Worm (Caenorhabditis elegans): ENCODE measurements around the gene arx-4.

DNA sequence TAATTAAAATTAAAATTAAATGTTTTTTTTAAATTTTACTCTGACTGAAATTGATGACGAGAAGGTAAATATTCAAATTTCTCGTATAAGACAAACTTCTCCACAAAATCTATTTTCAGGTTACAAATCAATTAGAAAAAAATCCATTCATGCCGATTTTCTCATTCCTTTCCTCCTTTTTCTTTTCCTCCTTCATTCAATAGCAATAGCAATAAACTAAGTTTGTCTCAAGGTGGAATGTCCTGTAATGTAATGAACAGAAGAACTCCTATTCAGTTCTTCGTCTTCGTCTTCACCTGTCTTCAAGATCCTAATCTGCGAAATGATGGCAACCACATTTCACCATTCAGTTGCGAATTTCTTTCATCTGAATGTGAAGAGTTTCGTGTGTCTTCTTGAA lies 46.3 kb upstream of the arx-4 start, which contains the start of gene dac-1:
- no peak for TF ChIP-seq elt-3 (tag; optimal IDR thresholded peaks at IDR 0.05)
- no peak for TF ChIP-seq lin-13 (tag; optimal IDR thresholded peaks at IDR 0.05)
- TF ChIP-seq unc-62 (GFP tag; optimal IDR thresholded peaks at IDR 0.05) = no peak
- TF ChIP-seq snpc-4 (tag; optimal IDR thresholded peaks at IDR 0.05) = no peak
- TF ChIP-seq ham-2 (GFP tag; optimal IDR thresholded peaks at IDR 0.05) = no peak
- no peak for TF ChIP-seq nhr-12 (tag; optimal IDR thresholded peaks at IDR 0.05)
- no peak for TF ChIP-seq unc-39 (tag; optimal IDR thresholded peaks at IDR 0.05)
- no peak for TF ChIP-seq ceh-43 (GFP tag; optimal IDR thresholded peaks at IDR 0.05)
- TF ChIP-seq ces-1 (GFP tag; optimal IDR thresholded peaks at IDR 0.05) = no peak
- no peak for TF ChIP-seq mep-1 (tag; optimal IDR thresholded peaks at IDR 0.05)
- TF ChIP-seq cnd-1 (tag; optimal IDR thresholded peaks at IDR 0.05) = no peak
- no peak for TF ChIP-seq nhr-237 (tag; optimal IDR thresholded peaks at IDR 0.05)
- TF ChIP-seq mab-5 (tag; optimal IDR thresholded peaks at IDR 0.05) = no peak

Measured in whole organism, mixed stage, embryonic.